Worm (Caenorhabditis elegans) whole organism, L2 larva: ENCODE measurements around the gene ttr-17.
"Not testable (repeated sequence)": the region's sequence is repeated elsewhere in the genome, so short reads cannot be mapped to it uniquely, and the experiment has no call there.

Experiments
- C34F6.9 ChIP-seq: fragments of 150-350 bp; optimal IDR thresholded peaks from 2 replicates; lab custom pipeline; 2014; ENCODE audit warnings: missing biosample characterization, missing genetic modification characterization
- F13H6.1 ChIP-seq: sonication (generic microtip); optimal IDR thresholded peaks from 2 replicates; lab custom pipeline; 2016; ENCODE audit warnings: missing genetic modification characterization, missing compliant biosample characterization
- Y55F3AM.14 ChIP-seq: fragments of 200-800 bp; sonication (Bioruptor generic); optimal IDR thresholded peaks from 2 replicates; lab custom pipeline; 2018; ENCODE audit warnings: mild to moderate bottlenecking, missing genetic modification characterization, missing compliant biosample characterization
- ZK546.5 ChIP-seq: sonication (generic microtip); optimal IDR thresholded peaks from 2 replicates; lab custom pipeline; 2017; ENCODE audit warnings: missing biosample characterization, missing genetic modification characterization
- alr-1 ChIP-seq: fragments of 150-350 bp; optimal IDR thresholded peaks from 2 replicates; lab custom pipeline; 2014; ENCODE audit warnings: missing biosample characterization, missing genetic modification characterization
- aly-2 ChIP-seq: fragments of 150-350 bp; optimal IDR thresholded peaks from 2 replicates; lab custom pipeline; 2014; ENCODE audit warnings: missing biosample characterization, missing genetic modification characterization
- ama-1 ChIP-seq: fragments of 150-350 bp; optimal IDR thresholded peaks from 2 replicates; lab custom pipeline; 2018; ENCODE audit warnings: inconsistent platforms
- blmp-1 ChIP-seq: sonication (generic microtip); optimal IDR thresholded peaks from 2 replicates; lab custom pipeline; 2017; ENCODE audit warnings: missing genetic modification characterization, mild to moderate bottlenecking, missing compliant biosample characterization, antibody characterized with exemption, moderate library complexity; ENCODE audit not compliant: insufficient read depth
- ceh-16 ChIP-seq: fragments of 150-350 bp; optimal IDR thresholded peaks from 2 replicates; lab custom pipeline; 2014; ENCODE audit warnings: missing biosample characterization, missing genetic modification characterization
- egl-27 ChIP-seq: sonication (generic microtip); optimal IDR thresholded peaks from 3 replicates; lab custom pipeline; 2017; ENCODE audit warnings: missing biosample characterization, missing genetic modification reagents, missing genetic modification characterization
- gmeb-1 ChIP-seq: fragments of 150-350 bp; optimal IDR thresholded peaks from 2 replicates; lab custom pipeline; 2014; ENCODE audit warnings: missing biosample characterization, missing genetic modification characterization
- lin-13 ChIP-seq: fragments of 150-350 bp; optimal IDR thresholded peaks from 2 replicates; lab custom pipeline; 2014; ENCODE audit warnings: missing biosample characterization, missing genetic modification reagents, missing genetic modification characterization
- lin-39 ChIP-seq: fragments of 150-350 bp; optimal IDR thresholded peaks from 2 replicates; lab custom pipeline; 2014; ENCODE audit warnings: missing biosample characterization, missing genetic modification reagents, missing genetic modification characterization
- lsy-2 ChIP-seq, 2 experiments: fragments of 150-350 bp in 1 of 2; sonication (generic microtip) in 1 of 2; optimal IDR thresholded peaks; 2 replicates each; lab custom pipeline; 2014 to 2017; ENCODE audit warnings: missing biosample characterization in 2 of 2, missing genetic modification characterization in 2 of 2
- mab-5 ChIP-seq: fragments of 150-350 bp; optimal IDR thresholded peaks from 2 replicates; lab custom pipeline; 2014; ENCODE audit warnings: missing biosample characterization, missing genetic modification characterization
- nhr-10 ChIP-seq: sonication (generic microtip); optimal IDR thresholded peaks from 2 replicates; lab custom pipeline; 2017; ENCODE audit warnings: missing biosample characterization, missing genetic modification characterization
- nhr-11 ChIP-seq: fragments of 150-350 bp; optimal IDR thresholded peaks from 2 replicates; lab custom pipeline; 2014; ENCODE audit warnings: missing biosample characterization, missing genetic modification characterization
- nhr-129 ChIP-seq: fragments of 150-350 bp; optimal IDR thresholded peaks from 2 replicates; lab custom pipeline; 2014; ENCODE audit warnings: missing biosample characterization, missing genetic modification characterization
- nhr-21 ChIP-seq: fragments of 150-350 bp; optimal IDR thresholded peaks from 2 replicates; lab custom pipeline; 2014; ENCODE audit warnings: missing biosample characterization, missing genetic modification characterization
- nhr-237 ChIP-seq: fragments of 150-350 bp; optimal IDR thresholded peaks from 2 replicates; lab custom pipeline; 2014; ENCODE audit warnings: missing biosample characterization, missing genetic modification characterization
- nhr-25 ChIP-seq: fragments of 150-350 bp; sonication (generic microtip); optimal IDR thresholded peaks from 3 replicates; lab custom pipeline; 2014; ENCODE audit warnings: missing biosample characterization, missing genetic modification characterization
- nhr-6 ChIP-seq: fragments of 150-350 bp; optimal IDR thresholded peaks from 2 replicates; lab custom pipeline; 2014; ENCODE audit warnings: missing biosample characterization, missing genetic modification characterization
- nhr-77 ChIP-seq: fragments of 150-350 bp; optimal IDR thresholded peaks from 2 replicates; lab custom pipeline; 2014; ENCODE audit warnings: missing biosample characterization, missing genetic modification characterization
- peb-1 ChIP-seq: fragments of 150-350 bp; optimal IDR thresholded peaks from 2 replicates; lab custom pipeline; 2014; ENCODE audit warnings: missing biosample characterization, missing genetic modification characterization
- sma-9 ChIP-seq, 2 experiments: fragments of 150-350 bp in 1 of 2; sonication (generic microtip) in 1 of 2; optimal IDR thresholded peaks; 2 replicates each; lab custom pipeline; 2014 to 2016; ENCODE audit warnings: missing genetic modification characterization in 2 of 2, mild to moderate bottlenecking in 1 of 2, missing biosample characterization in 1 of 2, missing compliant biosample characterization in 1 of 2, missing genetic modification reagents in 1 of 2, moderate library complexity in 1 of 2
- snpc-4 ChIP-seq: fragments of 150-350 bp; optimal IDR thresholded peaks from 2 replicates; lab custom pipeline; 2014; ENCODE audit warnings: missing biosample characterization, missing genetic modification characterization
- unc-39 ChIP-seq: fragments of 150-350 bp; optimal IDR thresholded peaks from 2 replicates; lab custom pipeline; 2014; ENCODE audit warnings: missing biosample characterization, missing genetic modification characterization
- unc-62 ChIP-seq: fragments of 150-350 bp; optimal IDR thresholded peaks from 2 replicates; lab custom pipeline; 2014; ENCODE audit warnings: missing biosample characterization, missing genetic modification reagents, missing genetic modification characterization
- zag-1 ChIP-seq: fragments of 150-350 bp; optimal IDR thresholded peaks from 2 replicates; lab custom pipeline; 2014; ENCODE audit warnings: missing biosample characterization, missing genetic modification characterization
- ztf-1 ChIP-seq: fragments of 200-800 bp; sonication (Bioruptor generic); conservative IDR thresholded peaks from 2 replicates; pipeline ENCODE4 v1.3.6; 2022; ENCODE audit warnings: missing genetic modification characterization, missing compliant biosample characterization
- ztf-11 ChIP-seq: sonication (generic microtip); optimal IDR thresholded peaks from 2 replicates; lab custom pipeline; 2017; ENCODE audit warnings: missing biosample characterization, missing genetic modification characterization
- ztf-4 ChIP-seq: fragments of 150-350 bp; optimal IDR thresholded peaks from 2 replicates; lab custom pipeline; 2014; ENCODE audit warnings: missing biosample characterization, missing genetic modification characterization

Gene ttr-17

ce11 chrIV:11082789-11083235 lies 16.0 kb upstream of the ttr-17 start (continued):
- peak; percentile 97 for TF ChIP-seq F13H6.1 (tag; lab: Kevin White, UChicago)
- TF ChIP-seq ceh-16 (tag; lab: Kevin White, UChicago), result no peak
- TF ChIP-seq nhr-11 (tag; lab: Kevin White, UChicago), result no peak
- TF ChIP-seq ama-1 (lab: Kevin White, UChicago), result peak; percentile 90
- no peak for TF ChIP-seq nhr-77
- peak; percentile 64 for TF ChIP-seq gmeb-1 (tag; lab: Kevin White, UChicago)
- TF ChIP-seq zag-1, result peak; percentile 99
- TF ChIP-seq blmp-1, result peak; percentile 92
- peak; percentile 94 for TF ChIP-seq nhr-25 (tag; lab: Kevin White, UChicago)
- no peak for TF ChIP-seq ztf-1 (GFP tag; lab: Robert Waterston, UW)
- peak; percentile 93 for TF ChIP-seq mab-5 (tag; lab: Kevin White, UChicago)
- peak; percentile 25 for TF ChIP-seq lin-39 (tag; lab: Kevin White, UChicago)
- TF ChIP-seq lsy-2 (tag; optimal IDR thresholded peaks at IDR 0.05; lab: Kevin White, UChicago), result peak; percentile 76 to 94
- TF ChIP-seq peb-1, result no peak
- TF ChIP-seq egl-27 (tag; lab: Kevin White, UChicago), result peak; percentile 93
- TF ChIP-seq unc-39, result peak; percentile 27

DNA sequence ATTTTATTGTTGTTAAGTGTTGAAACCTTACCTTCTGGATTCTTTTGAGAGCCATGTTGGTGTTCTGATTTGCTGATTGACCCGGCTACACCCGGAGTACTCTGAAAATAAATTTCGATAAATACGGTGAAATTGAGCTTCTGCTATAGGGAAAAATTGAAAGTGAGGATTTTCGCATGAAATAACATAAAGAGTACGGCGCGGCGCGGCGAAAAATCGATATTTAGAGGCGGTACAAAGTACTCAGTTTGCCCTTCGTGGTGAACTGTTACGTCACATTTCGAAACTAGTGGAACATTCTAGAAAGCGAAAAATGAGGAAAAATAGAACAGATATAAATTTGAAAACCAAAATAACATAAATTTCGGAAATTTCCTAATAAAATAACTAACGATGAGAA lies 15.3 kb upstream of the ttr-17 start, which contains the start of gene let-70:
Gene let-70, minus strand, starts transcription at position 101 of the 400 bp plus-strand sequence.
- TF ChIP-seq nhr-129 (tag; lab: Kevin White, UChicago) (peak; percentile 12), ceh-16 (tag; lab: Kevin White, UChicago) (no peak), ZK546.5 (tag; lab: Kevin White, UChicago) (no peak), nhr-10 (tag; lab: Kevin White, UChicago) (no peak), gmeb-1 (tag; lab: Kevin White, UChicago) (no peak), snpc-4 (no peak), aly-2 (tag; lab: Kevin White, UChicago) (no peak), ztf-11 (tag; lab: Kevin White, UChicago) (no peak)

DNA sequence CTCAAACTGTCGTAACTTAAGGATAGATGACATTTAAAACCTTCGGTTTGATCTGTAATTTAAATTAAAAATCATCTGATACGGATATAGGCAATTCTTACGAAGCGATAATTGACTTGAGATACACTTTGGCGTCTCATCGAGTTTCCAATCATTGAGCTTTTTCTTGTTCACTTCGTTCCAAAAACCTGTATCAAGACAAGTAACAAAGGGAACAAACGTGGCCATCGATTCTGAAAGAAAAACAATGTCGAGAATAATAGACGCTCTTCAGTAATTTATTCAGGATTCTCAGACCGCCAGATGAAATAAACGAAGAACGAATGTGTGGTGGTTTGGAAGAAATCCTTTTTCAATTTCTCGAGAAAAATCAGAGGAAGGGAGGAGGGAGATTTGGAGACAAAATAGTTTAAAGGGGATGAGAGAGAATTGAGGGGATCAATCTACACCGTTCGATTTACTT lies 14.0 kb upstream of the ttr-17 start, which contains the start of gene atg-7:
Gene atg-7, minus strand, starts transcription at position 233 of the 463 bp plus-strand sequence.
- TF ChIP-seq ztf-4 (tag; lab: Kevin White, UChicago) (peak; percentile 41), nhr-25 (tag; lab: Kevin White, UChicago) (peak; percentile 18), lsy-2 (tag; optimal IDR thresholded peaks at IDR 0.05; lab: Kevin White, UChicago) (peak in 1 of 2 experiments; percentile 36), Y55F3AM.14 (GFP tag; lab: Kevin White, UChicago) (peak; percentile 21), nhr-129 (tag; lab: Kevin White, UChicago) (peak; percentile 7), ama-1 (lab: Kevin White, UChicago) (peak; percentile 64), lin-13 (GFP tag; lab: Kevin White, UChicago) (peak; percentile 20), nhr-6 (no peak), alr-1 (tag; lab: Kevin White, UChicago) (no peak)

DNA sequence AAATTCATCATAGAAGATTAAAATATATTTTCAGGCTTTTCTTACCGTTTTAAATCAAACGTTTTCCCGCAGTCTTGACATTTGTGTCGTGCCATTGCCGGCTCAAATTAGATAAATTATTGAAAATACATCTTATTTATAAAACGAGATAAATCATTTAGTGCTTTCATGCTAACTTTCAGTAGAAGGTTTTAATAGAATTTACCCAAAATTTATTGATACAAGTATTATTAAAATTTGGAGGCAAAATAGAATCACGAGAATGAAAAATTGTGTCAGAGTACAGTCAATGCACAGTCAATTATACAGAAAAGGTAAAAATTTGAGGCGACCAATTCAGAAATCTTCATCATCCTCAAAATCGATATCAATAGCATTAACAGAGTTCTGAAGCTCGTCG lies 11.7 kb upstream of the ttr-17 start, which contains the start of gene Y5F2A.4:
Gene Y5F2A.4, minus strand, starts transcription at position 101 of the 400 bp plus-strand sequence.
- TF ChIP-seq ZK546.5 (tag; lab: Kevin White, UChicago) (no peak), nhr-21 (tag; lab: Kevin White, UChicago) (no peak), unc-62 (GFP tag; lab: Kevin White, UChicago) (no peak), lin-13 (GFP tag; lab: Kevin White, UChicago) (no peak), lsy-2 (tag; optimal IDR thresholded peaks at IDR 0.05; lab: Kevin White, UChicago) (no peak), egl-27 (tag; lab: Kevin White, UChicago) (no peak), C34F6.9 (tag; lab: Kevin White, UChicago) (no peak), gmeb-1 (tag; lab: Kevin White, UChicago) (no peak), nhr-77 (no peak), nhr-11 (tag; lab: Kevin White, UChicago) (no peak), nhr-25 (tag; lab: Kevin White, UChicago) (no peak)

- not testable (repeated sequence) for TF ChIP-seq sma-9 (GFP tag; optimal IDR thresholded peaks at IDR 0.05; lab: Kevin White, UChicago)
- peak; percentile 59 for TF ChIP-seq sma-9 (tag; optimal IDR thresholded peaks at IDR 0.05; lab: Kevin White, UChicago)
- peak; percentile 76 for TF ChIP-seq nhr-237 (tag; lab: Kevin White, UChicago)
- TF ChIP-seq, all 48 proteins: peak for 2; not testable (repeated sequence) for 46
Observed at ce11 chrIV:11070895-11071294, 4.1 kb upstream of the ttr-17 start.
